Comparison of ENCODE assay signal across 6 worm cellular contexts in the genomic region with DNA sequence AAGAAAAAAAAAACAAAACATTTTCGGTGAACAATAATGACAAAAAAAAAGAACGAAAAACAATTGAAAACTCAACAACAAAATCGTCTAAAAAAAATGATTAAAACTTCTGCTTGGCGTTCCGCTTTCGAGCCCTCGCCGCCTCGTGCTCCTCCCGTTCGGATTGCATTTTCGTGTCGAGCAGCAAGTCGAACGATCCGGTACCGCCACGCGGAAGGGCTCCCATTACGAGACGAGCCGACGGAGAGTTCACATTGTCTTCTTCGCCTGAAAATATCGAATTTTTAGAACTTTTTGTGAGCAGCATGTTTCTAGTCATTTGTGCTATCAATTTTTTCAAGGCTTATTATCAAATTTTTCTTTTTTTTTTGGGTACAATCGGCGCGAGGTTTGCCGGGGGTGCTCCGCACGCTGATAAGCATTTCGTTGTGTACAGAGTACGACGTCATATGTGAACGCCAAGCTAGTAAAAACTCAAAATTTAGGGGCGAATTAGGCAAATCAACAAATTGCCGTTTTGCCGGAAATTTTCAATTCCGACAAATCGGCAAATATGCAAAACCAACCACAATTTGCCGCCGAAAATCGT.
A peak's percentile ranks its signal among the peaks of the same experiment; 100 is the strongest.
TF ChIP-seq lines count a peak whose summit lies in the region.

No protein-coding gene starts in this region.

TF ChIP-seq in whole organism, L1 larva, 84 proteins besides CTCF, POLR2A, EP300 and RAD21:
- TF ChIP-seq nhr-237 (tag; optimal IDR thresholded peaks at IDR 0.05; lab: Kevin White, UChicago) (no peak), egl-13 (tag; optimal IDR thresholded peaks at IDR 0.05; lab: Kevin White, UChicago) (no peak), zip-4 (GFP tag; optimal IDR thresholded peaks at IDR 0.05; lab: Kevin White, UChicago) (no peak), hpl-2 (GFP tag; optimal IDR thresholded peaks at IDR 0.05; lab: Kevin White, UChicago) (no peak), pqm-1 (tag; optimal IDR thresholded peaks at IDR 0.05; lab: Kevin White, UChicago) (peak; percentile 54), nhr-11 (tag; optimal IDR thresholded peaks at IDR 0.05; lab: Kevin White, UChicago) (no peak), alr-1 (tag; optimal IDR thresholded peaks at IDR 0.05; lab: Kevin White, UChicago; ENCODE audit: borderline replicate concordance) (no peak), ceh-82 (tag; optimal IDR thresholded peaks at IDR 0.05; lab: Kevin White, UChicago) (no peak), snu-23 (GFP tag; optimal IDR thresholded peaks at IDR 0.05; lab: Kevin White, UChicago) (no peak), elt-2 (tag; optimal IDR thresholded peaks at IDR 0.05; lab: Kevin White, UChicago) (peak; percentile 51)
TF ChIP-seq in whole organism, L1 larva: peak in this region for 2.

TF ChIP-seq in whole organism, L2 larva, 48 proteins besides CTCF, POLR2A, EP300 and RAD21:
- TF ChIP-seq lin-11 (tag; optimal IDR thresholded peaks at IDR 0.05; lab: Kevin White, UChicago): no peak
- TF ChIP-seq lin-39 (tag; optimal IDR thresholded peaks at IDR 0.05; lab: Kevin White, UChicago): no peak
- TF ChIP-seq elt-3 (tag; optimal IDR thresholded peaks at IDR 0.05; lab: Kevin White, UChicago): no peak
- TF ChIP-seq ZK546.5 (tag; optimal IDR thresholded peaks at IDR 0.05; lab: Kevin White, UChicago): no peak
- no peak for TF ChIP-seq Y55F3AM.14 (GFP tag; optimal IDR thresholded peaks at IDR 0.05; lab: Kevin White, UChicago)
- TF ChIP-seq unc-55 (GFP tag; optimal IDR thresholded peaks at IDR 0.05; lab: Kevin White, UChicago): no peak
- peak; percentile 55 for TF ChIP-seq fos-1 (tag; optimal IDR thresholded peaks at IDR 0.05; lab: Kevin White, UChicago)
- TF ChIP-seq unc-39 (tag; optimal IDR thresholded peaks at IDR 0.05; lab: Kevin White, UChicago): no peak
- TF ChIP-seq dmd-4 (tag; optimal IDR thresholded peaks at IDR 0.05; lab: Kevin White, UChicago): no peak

TF ChIP-seq in whole organism, L3 larva, 47 proteins besides CTCF, POLR2A, EP300 and RAD21:
- no peak for TF ChIP-seq elt-3 (tag; optimal IDR thresholded peaks at IDR 0.05; lab: Kevin White, UChicago)
- no peak for TF ChIP-seq nhr-67 (tag; optimal IDR thresholded peaks at IDR 0.05; lab: Kevin White, UChicago)
- peak; percentile 29 for TF ChIP-seq pqm-1 (tag; optimal IDR thresholded peaks at IDR 0.05; lab: Kevin White, UChicago)
- TF ChIP-seq nhr-23 (tag; optimal IDR thresholded peaks at IDR 0.05; lab: Kevin White, UChicago): no peak
- TF ChIP-seq nhr-43 (tag; optimal IDR thresholded peaks at IDR 0.05; lab: Kevin White, UChicago; ENCODE audit: poor library complexity, severe bottlenecking): no peak
- TF ChIP-seq nhr-77 (tag; optimal IDR thresholded peaks at IDR 0.05; lab: Kevin White, UChicago): no peak
- TF ChIP-seq pha-4 (tag; optimal IDR thresholded peaks at IDR 0.05; lab: Kevin White, UChicago): peak; percentile 10
- peak; percentile 90 for TF ChIP-seq elt-2 (tag; optimal IDR thresholded peaks at IDR 0.05; lab: Kevin White, UChicago)
- no peak for TF ChIP-seq zag-1 (tag; optimal IDR thresholded peaks at IDR 0.05; lab: Kevin White, UChicago)
- TF ChIP-seq lin-39 (tag; optimal IDR thresholded peaks at IDR 0.05; lab: Kevin White, UChicago): no peak

TF ChIP-seq in whole organism, L4 larva, 104 proteins besides CTCF, POLR2A, EP300 and RAD21 (continues in another document):
- TF ChIP-seq saeg-2 (GFP tag; IDR thresholded peaks at IDR 0.05; lab: Robert Waterston, UW): no peak
- TF ChIP-seq hlh-11 (tag; optimal IDR thresholded peaks at IDR 0.05; lab: Kevin White, UChicago): peak; percentile 69
- TF ChIP-seq dve-1 (tag; optimal IDR thresholded peaks at IDR 0.05; lab: Kevin White, UChicago; ENCODE audit: insufficient read depth): peak; percentile 20
- TF ChIP-seq lir-3 (tag; optimal IDR thresholded peaks at IDR 0.05; lab: Kevin White, UChicago): no peak
- peak; percentile 75 for TF ChIP-seq nhr-28 (tag; optimal IDR thresholded peaks at IDR 0.05; lab: Kevin White, UChicago)
- TF ChIP-seq aly-2 (tag; optimal IDR thresholded peaks at IDR 0.05; lab: Kevin White, UChicago): no peak
- TF ChIP-seq nhr-48 (tag; optimal IDR thresholded peaks at IDR 0.05; lab: Kevin White, UChicago): peak; percentile 23
- no peak for TF ChIP-seq lin-38 (GFP tag; IDR thresholded peaks at IDR 0.05; lab: Robert Waterston, UW)
- peak; percentile 13 for TF ChIP-seq hlh-30 (tag; optimal IDR thresholded peaks at IDR 0.05; lab: Kevin White, UChicago; ENCODE audit: insufficient read depth)
- TF ChIP-seq cey-2 (tag; optimal IDR thresholded peaks at IDR 0.05; lab: Kevin White, UChicago; ENCODE audit: borderline replicate concordance, insufficient read depth): no peak
- peak; percentile 84 for TF ChIP-seq pqm-1 (tag; optimal IDR thresholded peaks at IDR 0.05; lab: Kevin White, UChicago)
- no peak for TF ChIP-seq dpl-1 (GFP tag; optimal IDR thresholded peaks at IDR 0.05; lab: Kevin White, UChicago)
- no peak; the same call in 1 of the 2 replicates for TF ChIP-seq vab-7 (GFP tag; IDR thresholded peaks at IDR 0.05; lab: Robert Waterston, UW)
- TF ChIP-seq Y48G9A.11 (GFP tag; IDR thresholded peaks at IDR 0.05; lab: Robert Waterston, UW): no peak
- TF ChIP-seq lin-1 (GFP tag; IDR thresholded peaks at IDR 0.05; lab: Robert Waterston, UW): no peak
- no peak for TF ChIP-seq daf-16 (GFP tag; optimal IDR thresholded peaks at IDR 0.05; lab: Kevin White, UChicago)
- peak; percentile 51 for TF ChIP-seq daf-16 (tag; optimal IDR thresholded peaks at IDR 0.05; lab: Kevin White, UChicago)
- TF ChIP-seq nhr-77 (tag; optimal IDR thresholded peaks at IDR 0.05; lab: Kevin White, UChicago): peak; percentile 73
- peak; percentile 58; the same call in 1 of the 2 replicates for TF ChIP-seq set-16 (GFP tag; IDR thresholded peaks at IDR 0.05; lab: Robert Waterston, UW)

TF ChIP-seq in whole organism, late embryonic, 69 proteins besides CTCF, POLR2A, EP300 and RAD21:
- TF ChIP-seq elt-2 (tag; optimal IDR thresholded peaks at IDR 0.05; lab: Kevin White, UChicago) (peak; percentile 1), ceh-31 (tag; optimal IDR thresholded peaks at IDR 0.05; lab: Kevin White, UChicago) (no peak)

TF ChIP-seq in whole organism, young adult, 124 proteins besides CTCF, POLR2A, EP300 and RAD21:
- no peak for TF ChIP-seq pbrm-1 (GFP tag; IDR thresholded peaks at IDR 0.05; lab: Robert Waterston, UW)
- TF ChIP-seq attf-3 (GFP tag; conservative IDR thresholded peaks at IDR 0.05; lab: Robert Waterston, UW): no peak
- no peak for TF ChIP-seq bed-1 (GFP tag; IDR thresholded peaks at IDR 0.05; lab: Robert Waterston, UW)
- TF ChIP-seq dox-1 (GFP tag; IDR thresholded peaks at IDR 0.05; lab: Robert Waterston, UW): 0 out of 2 replicates have a peak, but pooled peaks have one; percentile 26
- TF ChIP-seq hlh-12 (tag; optimal IDR thresholded peaks at IDR 0.05; lab: Kevin White, UChicago): no peak
- peak; percentile 21 for TF ChIP-seq atf-7 (tag; optimal IDR thresholded peaks at IDR 0.05; lab: Kevin White, UChicago)
- TF ChIP-seq pha-4 (tag; optimal IDR thresholded peaks at IDR 0.05; lab: Kevin White, UChicago): no peak
- TF ChIP-seq lir-1 (GFP tag; conservative IDR thresholded peaks at IDR 0.05; lab: Robert Waterston, UW): no peak
- TF ChIP-seq let-526 (GFP tag; IDR thresholded peaks at IDR 0.05; lab: Robert Waterston, UW): no peak
- TF ChIP-seq nhr-90 (tag; optimal IDR thresholded peaks at IDR 0.05; lab: Kevin White, UChicago): no peak
- TF ChIP-seq nhr-179 (tag; optimal IDR thresholded peaks at IDR 0.05; lab: Kevin White, UChicago): no peak
- peak; percentile 64 for TF ChIP-seq zfh-2 (GFP tag; conservative IDR thresholded peaks at IDR 0.05; lab: Robert Waterston, UW)
- TF ChIP-seq nhr-80 (tag; optimal IDR thresholded peaks at IDR 0.05; lab: Kevin White, UChicago): peak; percentile 86
- no peak for TF ChIP-seq T26A5.8 (tag; optimal IDR thresholded peaks at IDR 0.05; lab: Kevin White, UChicago)
- no peak for TF ChIP-seq akir-1 (GFP tag; optimal IDR thresholded peaks at IDR 0.05; lab: Kevin White, UChicago)
- no peak for TF ChIP-seq Y67H2A.10 (GFP tag; conservative IDR thresholded peaks at IDR 0.05; lab: Robert Waterston, UW)
